Worm (Caenorhabditis elegans): Measurements from ENCODE around the gene fbxa-189.

- TF ChIP-seq sea-2 (GFP tag; IDR thresholded peaks at IDR 0.05): peak; percentile 48; the same call in 1 of the 2 replicates
- TF ChIP-seq lag-1 (GFP tag; IDR thresholded peaks at IDR 0.05): no peak
Observed at ce11 chrV:17323876-17324275, 21.1 kb upstream of the fbxa-189 start.

Measured in whole organism, young adult.